Fruit fly (Drosophila melanogaster) whole organism, pupa: Measurements from ENCODE around the gene YL-1.

Experiments
- CG10348 ChIP-seq: fragments of 200-800 bp; sonication (Bioruptor generic); IDR thresholded peaks from 2 replicates; pipeline ENCODE4 v1.3.6; 2022; ENCODE audit warnings: missing biosample characterization, missing genetic modification characterization
- CG12605 ChIP-seq: fragments of 200-800 bp; sonication (Bioruptor generic); IDR thresholded peaks from 2 replicates; pipeline ENCODE4 v1.3.6; 2022; ENCODE audit warnings: missing biosample characterization, missing genetic modification characterization
- CG13204 ChIP-seq: fragments of 200-800 bp; sonication (Bioruptor generic); optimal IDR thresholded peaks from 2 replicates; lab custom pipeline; 2018; ENCODE audit warnings: missing biosample characterization, mild to moderate bottlenecking, missing genetic modification characterization, moderate library complexity
- CG14655 ChIP-seq: fragments of 200-800 bp; sonication (Bioruptor generic); optimal IDR thresholded peaks from 3 replicates; lab custom pipeline; 2017; ENCODE audit warnings: mild to moderate bottlenecking, missing biosample characterization, missing genetic modification reagents, missing genetic modification characterization
- CG15710 ChIP-seq: fragments of 200-800 bp; sonication (Bioruptor generic); optimal IDR thresholded peaks from 2 replicates; lab custom pipeline; 2018; ENCODE audit warnings: missing biosample characterization, mild to moderate bottlenecking, missing genetic modification characterization, moderate library complexity
- CG17806 ChIP-seq: fragments of 200-800 bp; sonication (Bioruptor generic); optimal IDR thresholded peaks from 2 replicates; lab custom pipeline; 2018; ENCODE audit warnings: missing biosample characterization, mild to moderate bottlenecking, missing genetic modification characterization, moderate library complexity
- CG32121 ChIP-seq: fragments of 200-800 bp; sonication (Bioruptor generic); IDR thresholded peaks from 2 replicates; pipeline ENCODE4 v1.3.6; 2022; ENCODE audit warnings: missing biosample characterization, missing genetic modification characterization
- CG34367 ChIP-seq: fragments of 200-800 bp; sonication (Bioruptor generic); optimal IDR thresholded peaks from 2 replicates; lab custom pipeline; 2018; ENCODE audit warnings: missing biosample characterization, mild to moderate bottlenecking, missing genetic modification characterization
- CG4496 ChIP-seq: fragments of 200-800 bp; sonication (Bioruptor generic); IDR thresholded peaks from 3 replicates; pipeline ENCODE4 v1.3.6; 2022; ENCODE audit warnings: missing biosample characterization, missing genetic modification characterization
- CG8159 ChIP-seq: fragments of 200-800 bp; sonication (Bioruptor generic); optimal IDR thresholded peaks from 3 replicates; lab custom pipeline; 2018; ENCODE audit warnings: missing biosample characterization, mild to moderate bottlenecking, missing genetic modification characterization, moderate library complexity
- CG9948 ChIP-seq: fragments of 200-800 bp; sonication (Bioruptor generic); optimal IDR thresholded peaks from 2 replicates; lab custom pipeline; 2018; ENCODE audit warnings: missing biosample characterization, mild to moderate bottlenecking, missing genetic modification characterization, moderate library complexity
- D1 ChIP-seq: fragments of 200-800 bp; sonication (Bioruptor generic); optimal IDR thresholded peaks from 2 replicates; lab custom pipeline; 2018; ENCODE audit warnings: missing biosample characterization, mild to moderate bottlenecking, missing genetic modification characterization, moderate library complexity
- Ets98B ChIP-seq: fragments of 200-800 bp; sonication (Bioruptor generic); IDR thresholded peaks from 2 replicates; pipeline ENCODE4 v1.3.6; 2022; ENCODE audit warnings: missing biosample characterization, missing genetic modification characterization
- Pif1A ChIP-seq: fragments of 200-800 bp; sonication (Bioruptor generic); optimal IDR thresholded peaks from 3 replicates; lab custom pipeline; 2016; ENCODE audit warnings: missing biosample characterization, missing genetic modification characterization
- Pif1B ChIP-seq: fragments of 200-800 bp; sonication (Bioruptor generic); optimal IDR thresholded peaks from 3 replicates; lab custom pipeline; 2016; ENCODE audit warnings: missing biosample characterization, missing genetic modification characterization
- Snoo ChIP-seq: fragments of 200-800 bp; sonication (Bioruptor generic); optimal IDR thresholded peaks from 3 replicates; lab custom pipeline; 2017; ENCODE audit warnings: missing biosample characterization, mild to moderate bottlenecking, missing genetic modification characterization, inconsistent platforms
- fd96Ca ChIP-seq: fragments of 200-800 bp; sonication (Bioruptor generic); IDR thresholded peaks from 3 replicates; pipeline ENCODE4 v1.3.6; 2022; ENCODE audit warnings: missing biosample characterization, missing genetic modification characterization
- gl ChIP-seq: fragments of 200-800 bp; sonication (Bioruptor generic); optimal IDR thresholded peaks from 2 replicates; lab custom pipeline; 2018; ENCODE audit warnings: missing biosample characterization, mild to moderate bottlenecking, missing genetic modification characterization
- rn ChIP-seq: fragments of 200-800 bp; sonication (Bioruptor generic); IDR thresholded peaks from 2 replicates; pipeline ENCODE4 v1.3.6; 2022; ENCODE audit warnings: missing biosample characterization, missing genetic modification characterization

YL-1 gene

dm6 chr2L:10987370-10987853, 17.2 kb downstream of the YL-1 start, which contains the start of the genes piwi and CG12253:
Gene piwi (minus strand): TSS chr2L:10987420.
Gene CG12253 (plus strand): TSS chr2L:10987806.
- TF ChIP-seq CG12605 (no peak), CG10348 (GFP tag; lab: Robert Waterston, UW) (no peak; the same call in 1 of the 2 replicates), CG34367 (tag; lab: Kevin White, UChicago) (peak; percentile 70), Snoo (tag; lab: Kevin White, UChicago) (peak; percentile 55), CG9948 (tag; lab: Kevin White, UChicago) (peak; percentile 74), CG15710 (tag; lab: Kevin White, UChicago) (peak; percentile 85), CG4496 (no peak)
- TF ChIP-seq, all 21 proteins: peak for 4

- TF ChIP-seq CG17806 (no peak), CG12605 (no peak)
- TF ChIP-seq, all 21 proteins: peak for 0
Measured at dm6 chr2L:10988026-10988425, 17.8 kb downstream of the YL-1 start.

dm6 chr2L:10989162-10989561, 18.9 kb downstream of the YL-1 start, which contains the start of gene TTLL4A:
Gene TTLL4A (plus strand): TSS chr2L:10989401.
- TF ChIP-seq gl (no peak), CG15710 (tag; lab: Kevin White, UChicago) (no peak), Pif1A (GFP tag; lab: Kevin White, UChicago) (no peak), CG13204 (GFP tag; lab: Kevin White, UChicago) (no peak), CG4496 (no peak), Snoo (tag; lab: Kevin White, UChicago) (no peak), CG8159 (tag; lab: Kevin White, UChicago) (no peak), rn (no peak), CG12605 (no peak)
- TF ChIP-seq, all 21 proteins: peak for 0

dm6 chr2L:11001376-11002122, 31.3 kb downstream of the YL-1 start, which contains the start of the genes aub and lectin-33A:
Gene aub (minus strand): TSS chr2L:11001476.
Gene lectin-33A (plus strand): TSS chr2L:11002072.
- TF ChIP-seq CG12605, result no peak
- TF ChIP-seq rn, result no peak
- TF ChIP-seq CG34367 (tag; lab: Kevin White, UChicago), result no peak
- TF ChIP-seq CG32121 (GFP tag; lab: Robert Waterston, UW), result no peak
- TF ChIP-seq CG15710 (tag; lab: Kevin White, UChicago), result no peak
- no peak for TF ChIP-seq Pif1B (GFP tag; lab: Kevin White, UChicago)
- TF ChIP-seq Ets98B (GFP tag; lab: Robert Waterston, UW), result no peak
- TF ChIP-seq CG9948 (tag; lab: Kevin White, UChicago), result no peak
- TF ChIP-seq fd96Ca (GFP tag; lab: Robert Waterston, UW), result no peak
- no peak for TF ChIP-seq CG8159 (tag; lab: Kevin White, UChicago)
- TF ChIP-seq Snoo (tag; lab: Kevin White, UChicago), result no peak
- no peak for TF ChIP-seq CG10348 (GFP tag; lab: Robert Waterston, UW)

dm6 chr2L:11003925-11004673, 33.9 kb downstream of the YL-1 start, which contains the start of gene RpL9:
Gene RpL9 (minus strand): TSS chr2L:11004189.
- TF ChIP-seq gl (peak; percentile 51), Pif1B (GFP tag; lab: Kevin White, UChicago) (no peak), Snoo (tag; lab: Kevin White, UChicago) (peak; percentile 83), CG17806 (peak; percentile 30)

- TF ChIP-seq CG15710 (tag; lab: Kevin White, UChicago) (no peak), CG32121 (GFP tag; lab: Robert Waterston, UW) (no peak)
Measured at dm6 chr2L:11004674-11005045, 34.4 kb downstream of the YL-1 start, which contains the start of gene Nup154. Gene Nup154 (plus strand): TSS chr2L:11004820.

- TF ChIP-seq CG15710 (tag; lab: Kevin White, UChicago) (peak; percentile 51), rn (0 out of 2 replicates have a peak, but pooled peaks have one; percentile 21), CG32121 (GFP tag; lab: Robert Waterston, UW) (peak; percentile 45), Ets98B (GFP tag; lab: Robert Waterston, UW) (peak; percentile 61), CG8159 (tag; lab: Kevin White, UChicago) (peak; percentile 56), CG12605 (no peak), CG17806 (peak; percentile 31), CG14655 (GFP tag; lab: Kevin White, UChicago) (no peak), Pif1B (GFP tag; lab: Kevin White, UChicago) (no peak), Snoo (tag; lab: Kevin White, UChicago) (peak; percentile 44), gl (no peak), fd96Ca (GFP tag; lab: Robert Waterston, UW) (no peak), CG4496 (peak; percentile 59; the same call in 2 of the 3 replicates), D1 (tag; lab: Kevin White, UChicago) (no peak)
Measured at dm6 chr2L:11010999-11011398, 40.8 kb downstream of the YL-1 start, which contains the start of the genes Art8 and dUTPase. Gene Art8 (minus strand): TSS chr2L:11011086. Gene dUTPase (plus strand): TSS chr2L:11011312.
